Fruit fly (Drosophila melanogaster) whole organism, adult: ENCODE measurements around the gene CG8958.
A peak's percentile ranks its signal among the peaks of the same experiment; 100 is the strongest.

ENCODE experiments used
- CG11617 ChIP-seq: fragments of 200-800 bp; sonication (Bioruptor generic); optimal IDR thresholded peaks from 2 replicates; lab custom pipeline; 2017; ENCODE audit warnings: mild to moderate bottlenecking, missing biosample characterization, missing genetic modification reagents, missing genetic modification characterization
- CG12768 ChIP-seq: fragments of 200-800 bp; sonication (Bioruptor generic); optimal IDR thresholded peaks from 2 replicates; lab custom pipeline; 2017; ENCODE audit warnings: missing biosample characterization, missing genetic modification characterization, mild to moderate bottlenecking, moderate library complexity, missing genetic modification reagents
- CG14711 ChIP-seq: fragments of 200-800 bp; sonication (Bioruptor generic); optimal IDR thresholded peaks from 2 replicates; lab custom pipeline; 2018; ENCODE audit warnings: missing biosample characterization, mild to moderate bottlenecking, missing genetic modification characterization, moderate library complexity
- CG1620 ChIP-seq: fragments of 200-800 bp; sonication (Bioruptor generic); optimal IDR thresholded peaks from 2 replicates; lab custom pipeline; 2016; ENCODE audit warnings: missing biosample characterization, missing genetic modification characterization
- CG33017 ChIP-seq: fragments of 200-800 bp; sonication (Bioruptor generic); optimal IDR thresholded peaks from 2 replicates; lab custom pipeline; 2018; ENCODE audit warnings: missing biosample characterization, mild to moderate bottlenecking, missing genetic modification characterization, moderate library complexity
- CG5204 ChIP-seq: fragments of 200-800 bp; sonication (Bioruptor generic); optimal IDR thresholded peaks from 2 replicates; lab custom pipeline; 2016; ENCODE audit warnings: missing biosample characterization, missing genetic modification characterization
- CG7045 ChIP-seq: fragments of 200-800 bp; sonication (Bioruptor generic); optimal IDR thresholded peaks from 2 replicates; lab custom pipeline; 2017; ENCODE audit warnings: missing biosample characterization, mild to moderate bottlenecking, missing genetic modification characterization
- CG7101 ChIP-seq: fragments of 200-800 bp; sonication (Bioruptor generic); optimal IDR thresholded peaks from 2 replicates; lab custom pipeline; 2018; ENCODE audit warnings: missing biosample characterization, mild to moderate bottlenecking, missing genetic modification characterization, moderate library complexity
- Clk ChIP-seq: fragments of 200-800 bp; sonication (Bioruptor generic); optimal IDR thresholded peaks from 2 replicates; lab custom pipeline; 2017; ENCODE audit warnings: missing biosample characterization, missing genetic modification characterization
- Crg-1 ChIP-seq: fragments of 200-800 bp; sonication (Bioruptor generic); optimal IDR thresholded peaks from 2 replicates; lab custom pipeline; 2016; ENCODE audit warnings: missing biosample characterization, missing genetic modification characterization
- Hr96 ChIP-seq: fragments of 200-800 bp; sonication (Bioruptor generic); optimal IDR thresholded peaks from 2 replicates; lab custom pipeline; 2016; ENCODE audit warnings: missing biosample characterization, missing genetic modification characterization
- Mnt ChIP-seq: fragments of 200-800 bp; sonication (Bioruptor generic); optimal IDR thresholded peaks from 2 replicates; lab custom pipeline; 2016; ENCODE audit warnings: missing biosample characterization, mild to moderate bottlenecking, missing genetic modification characterization
- bab1 ChIP-seq: fragments of 200-800 bp; sonication (Bioruptor generic); optimal IDR thresholded peaks from 3 replicates; lab custom pipeline; 2019; ENCODE audit warnings: missing biosample characterization, mild to moderate bottlenecking, missing genetic modification characterization, moderate library complexity
- cic ChIP-seq: fragments of 200-800 bp; sonication (Bioruptor generic); optimal IDR thresholded peaks from 2 replicates; lab custom pipeline; 2017; ENCODE audit warnings: missing biosample characterization, mild to moderate bottlenecking, missing genetic modification characterization, moderate library complexity
- cnc ChIP-seq, 2 experiments: fragments of >200 bp; optimal IDR thresholded peaks; 2 replicates each; lab custom pipeline; 2017
- kay ChIP-seq: fragments of 200-800 bp; sonication (Bioruptor generic); peaks from one replicate; lab custom pipeline; 2016; ENCODE audit warnings: missing biosample characterization, missing genetic modification characterization, borderline replicate concordance
- ovo ChIP-seq: fragments of 200-800 bp; sonication (Bioruptor generic); optimal IDR thresholded peaks from 2 replicates; lab custom pipeline; 2016; ENCODE audit warnings: missing biosample characterization, missing genetic modification characterization
- pad ChIP-seq: fragments of 200-800 bp; sonication (Bioruptor generic); optimal IDR thresholded peaks from 3 replicates; lab custom pipeline; 2017; ENCODE audit warnings: missing biosample characterization, missing genetic modification characterization, mild to moderate bottlenecking, moderate library complexity, missing genetic modification reagents
- tj ChIP-seq: fragments of 200-800 bp; sonication (Bioruptor generic); optimal IDR thresholded peaks from 3 replicates; lab custom pipeline; 2017; ENCODE audit warnings: missing biosample characterization, mild to moderate bottlenecking, missing genetic modification characterization, moderate library complexity
- toe ChIP-seq: fragments of 200-800 bp; sonication (Bioruptor generic); optimal IDR thresholded peaks from 2 replicates; lab custom pipeline; 2016; ENCODE audit warnings: missing biosample characterization, missing genetic modification characterization

CG8958 gene

DNA sequence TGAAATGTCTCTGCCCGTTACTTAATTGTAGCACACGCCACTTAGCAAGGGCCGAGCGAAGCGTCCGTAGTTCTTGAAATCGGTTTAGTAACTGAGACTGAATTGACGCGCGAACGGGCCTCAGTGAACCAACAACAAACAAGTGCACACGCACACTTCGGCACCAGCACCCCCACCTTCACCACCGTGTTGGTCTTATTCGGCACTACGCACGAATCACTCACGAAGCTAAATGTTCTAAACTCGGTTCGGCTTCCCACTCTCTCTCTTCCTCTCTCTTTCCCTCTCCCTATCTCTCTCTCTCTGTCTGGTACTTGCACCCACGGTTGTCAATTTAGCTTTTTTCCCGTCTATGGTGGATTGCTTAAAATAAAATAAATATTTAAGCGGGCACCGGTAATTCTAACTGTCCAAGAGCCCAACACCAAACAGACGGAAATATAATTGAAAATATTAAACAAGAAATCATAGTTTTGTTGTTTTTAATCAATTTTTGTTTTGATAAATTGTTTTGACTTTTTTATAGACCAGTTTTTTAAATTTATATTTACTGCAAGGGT is 8.5 kb downstream of the CG8958 start, which contains the start of gene Tob:
Gene Tob (minus strand): TSS at position 65 of the 560 bp plus-strand sequence.
- TF ChIP-seq CG7101 (peak; percentile 55), cic (peak; percentile 82), CG1620 (GFP tag; lab: Kevin White, UChicago) (no peak), CG14711 (tag; lab: Kevin White, UChicago) (no peak), CG7045 (GFP tag; lab: Kevin White, UChicago) (no peak), Hr96 (GFP tag; lab: Kevin White, UChicago) (no peak), Clk (GFP tag; lab: Kevin White, UChicago) (no peak), toe (peak; percentile 45), pad (GFP tag; lab: Kevin White, UChicago) (peak; percentile 83), tj (GFP tag; lab: Kevin White, UChicago) (peak; percentile 48), CG11617 (no peak), cnc (optimal IDR thresholded peaks at IDR 0.05; lab: Kevin White, UChicago) (no peak), kay (GFP tag; lab: Kevin White, UChicago) (peak; percentile 52), Crg-1 (GFP tag; lab: Kevin White, UChicago) (peak; percentile 44), Mnt (GFP tag; lab: Kevin White, UChicago) (peak; percentile 78), bab1 (peak; percentile 12), CG5204 (GFP tag; lab: Kevin White, UChicago) (peak; percentile 41), CG33017 (tag; lab: Kevin White, UChicago) (no peak), ovo (GFP tag; lab: Kevin White, UChicago) (peak; percentile 72), CG12768 (GFP tag; lab: Kevin White, UChicago) (peak; percentile 28)

DNA sequence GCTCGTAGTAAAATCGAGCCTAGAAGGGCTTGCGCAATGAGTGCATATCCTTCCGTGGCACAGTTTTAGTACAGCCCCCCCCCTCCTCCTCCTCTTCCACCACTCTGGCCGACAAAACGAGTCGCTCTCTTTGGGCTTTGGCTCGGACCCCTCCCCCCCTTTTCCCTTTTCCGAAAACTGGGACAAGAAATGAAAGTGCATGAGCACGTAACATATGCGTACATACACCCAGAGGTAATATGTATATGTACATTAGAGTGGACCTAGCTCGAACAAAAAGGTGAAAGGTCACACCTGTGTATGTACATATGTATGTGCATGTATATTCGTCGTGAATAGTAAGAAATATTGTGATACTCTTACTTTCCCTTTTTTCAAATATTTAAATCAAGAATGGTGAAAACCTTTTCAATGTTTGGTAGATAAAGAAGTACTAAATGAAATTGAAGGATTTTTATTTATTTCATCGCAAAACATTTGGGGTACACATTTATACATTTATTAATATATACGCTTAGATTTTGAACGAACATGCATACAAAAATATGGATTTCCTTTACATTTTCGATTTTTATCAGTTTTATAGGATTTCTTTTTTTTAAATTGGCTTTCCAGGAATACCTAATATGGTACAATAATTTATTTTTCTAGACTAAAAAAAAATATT is 9.7 kb downstream of the CG8958 start:
- TF ChIP-seq CG5204 (GFP tag; lab: Kevin White, UChicago) (no peak), bab1 (no peak), CG12768 (GFP tag; lab: Kevin White, UChicago) (peak; percentile 14), pad (GFP tag; lab: Kevin White, UChicago) (peak; percentile 49), CG1620 (GFP tag; lab: Kevin White, UChicago) (no peak), CG7101 (peak; percentile 63), ovo (GFP tag; lab: Kevin White, UChicago) (no peak), Crg-1 (GFP tag; lab: Kevin White, UChicago) (no peak), cnc (optimal IDR thresholded peaks at IDR 0.05; lab: Kevin White, UChicago) (no peak), CG7045 (GFP tag; lab: Kevin White, UChicago) (no peak), Mnt (GFP tag; lab: Kevin White, UChicago) (peak; percentile 21), cic (peak; percentile 53), CG14711 (tag; lab: Kevin White, UChicago) (no peak), Clk (GFP tag; lab: Kevin White, UChicago) (no peak), Hr96 (GFP tag; lab: Kevin White, UChicago) (no peak), CG11617 (peak; percentile 14)

DNA sequence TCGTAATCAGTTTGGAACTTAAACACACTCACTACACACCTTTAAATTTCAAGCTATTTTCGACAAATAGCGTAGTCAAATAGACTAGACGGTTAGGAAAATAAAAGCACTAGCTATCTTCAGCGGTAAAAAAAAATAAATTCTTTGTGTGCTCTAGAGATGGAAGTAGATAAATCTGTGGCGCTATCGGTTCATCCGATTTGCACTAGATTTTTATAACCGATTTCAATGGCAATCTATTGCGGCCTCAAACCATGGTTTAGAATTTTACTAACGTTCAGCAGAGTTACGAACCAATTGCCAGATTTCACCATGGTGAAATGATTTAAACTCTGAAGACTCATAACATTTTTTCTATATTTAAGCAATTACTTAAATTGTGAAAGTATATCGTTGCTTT is 13.5 kb downstream of the CG8958 start:
- peak; percentile 9 for TF ChIP-seq Mnt (GFP tag; lab: Kevin White, UChicago)
- no peak for TF ChIP-seq CG33017 (tag; lab: Kevin White, UChicago)
- no peak for TF ChIP-seq CG7045 (GFP tag; lab: Kevin White, UChicago)
- peak; percentile 16 for TF ChIP-seq pad (GFP tag; lab: Kevin White, UChicago)
- TF ChIP-seq tj (GFP tag; lab: Kevin White, UChicago) = no peak
- no peak for TF ChIP-seq kay (GFP tag; lab: Kevin White, UChicago)
- TF ChIP-seq toe = no peak
- no peak for TF ChIP-seq CG11617
- peak; percentile 45 for TF ChIP-seq CG1620 (GFP tag; lab: Kevin White, UChicago)
- TF ChIP-seq CG7101 = peak; percentile 59
- peak; percentile 15 for TF ChIP-seq Crg-1 (GFP tag; lab: Kevin White, UChicago)
- TF ChIP-seq cic = no peak
- no peak for TF ChIP-seq CG12768 (GFP tag; lab: Kevin White, UChicago)
- no peak for TF ChIP-seq Clk (GFP tag; lab: Kevin White, UChicago)
- TF ChIP-seq bab1 = peak; percentile 3
- no peak for TF ChIP-seq Hr96 (GFP tag; lab: Kevin White, UChicago)
- no peak for TF ChIP-seq ovo (GFP tag; lab: Kevin White, UChicago)
- no peak for TF ChIP-seq CG5204 (GFP tag; lab: Kevin White, UChicago)
- no peak for TF ChIP-seq cnc (optimal IDR thresholded peaks at IDR 0.05; lab: Kevin White, UChicago)
- no peak for TF ChIP-seq CG14711 (tag; lab: Kevin White, UChicago)

DNA sequence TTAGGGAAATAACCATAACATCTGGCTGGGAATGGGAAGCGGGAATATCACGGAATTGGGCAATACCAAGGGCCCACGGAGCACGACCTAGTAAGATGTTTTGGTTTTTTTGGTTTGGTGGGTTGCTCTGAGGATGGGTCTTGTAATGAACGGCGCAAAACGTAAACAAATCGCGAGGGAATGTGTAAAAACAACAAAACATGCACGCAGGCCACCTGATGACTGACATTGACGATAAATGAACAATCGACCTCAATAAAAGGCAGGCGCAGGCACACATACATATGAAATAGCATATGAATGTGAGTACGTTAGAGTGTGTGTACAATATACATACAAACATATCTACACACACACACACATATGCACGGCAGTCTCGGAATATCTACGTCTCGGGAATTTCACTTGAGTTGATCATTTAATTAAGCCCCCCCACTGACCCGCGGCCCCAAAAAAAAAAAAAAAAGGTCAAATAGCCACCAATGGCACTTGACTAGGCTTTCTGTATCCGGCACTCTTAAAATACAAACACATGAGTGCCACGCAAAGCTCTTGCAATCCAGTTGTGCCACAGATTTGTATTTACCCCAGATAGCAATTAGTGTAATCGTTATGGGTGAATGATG is 17.8 kb downstream of the CG8958 start:
- TF ChIP-seq Crg-1 (GFP tag; lab: Kevin White, UChicago) = no peak
- TF ChIP-seq CG7101 = no peak
- no peak for TF ChIP-seq kay (GFP tag; lab: Kevin White, UChicago)
- TF ChIP-seq cnc (optimal IDR thresholded peaks at IDR 0.05; lab: Kevin White, UChicago) = no peak
- TF ChIP-seq CG5204 (GFP tag; lab: Kevin White, UChicago) = no peak
- no peak for TF ChIP-seq CG12768 (GFP tag; lab: Kevin White, UChicago)
- no peak for TF ChIP-seq ovo (GFP tag; lab: Kevin White, UChicago)
